Fruit fly (Drosophila melanogaster): Measurements from ENCODE around the gene GstD3.

DNA sequence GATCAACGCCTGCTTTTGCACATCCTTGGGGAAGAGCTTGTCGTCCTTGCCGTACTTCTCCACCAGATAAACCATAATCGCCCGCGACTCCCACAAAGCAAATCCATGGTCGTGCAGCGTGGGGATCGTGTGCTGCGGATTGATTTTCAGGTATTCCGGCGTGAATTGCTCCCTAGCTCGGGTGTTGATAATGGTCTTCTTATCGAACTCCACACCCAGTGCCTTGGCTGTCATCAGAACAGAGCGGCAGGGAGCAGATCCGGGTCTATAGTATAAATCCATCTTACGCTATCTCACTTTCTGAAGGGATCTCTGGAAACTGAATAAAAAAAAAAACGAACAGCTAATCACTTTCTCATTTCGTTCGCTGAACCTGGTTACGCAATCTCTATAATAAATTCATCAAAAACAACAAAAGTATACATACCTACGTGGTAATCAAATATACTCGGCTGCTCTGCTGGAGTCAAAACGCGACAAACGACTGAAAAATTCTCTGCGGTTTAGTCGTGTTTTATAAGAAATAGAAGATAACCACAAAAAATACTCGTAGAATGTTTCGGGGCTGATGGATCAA lies 7.5 kb upstream of the GstD3 start, which contains the start of gene GstD10:
- TF ChIP-seq dmrt99B (tag; optimal IDR thresholded peaks at IDR 0.05) = no peak
- TF ChIP-seq oc (tag; optimal IDR thresholded peaks at IDR 0.05) = no peak
- no peak for TF ChIP-seq Jarid2 (GFP tag; optimal IDR thresholded peaks at IDR 0.05)
- no peak for TF ChIP-seq Hmx (GFP tag; optimal IDR thresholded peaks at IDR 0.05)
- TF ChIP-seq bigmax (GFP tag; optimal IDR thresholded peaks at IDR 0.05) = no peak
- no peak for TF ChIP-seq ro (GFP tag; IDR thresholded peaks at IDR 0.05)
- TF ChIP-seq nau (GFP tag; optimal IDR thresholded peaks at IDR 0.05) = no peak
- TF ChIP-seq Hr39 (optimal IDR thresholded peaks at IDR 0.05) = no peak
- no peak for TF ChIP-seq Kr (GFP tag; optimal IDR thresholded peaks at IDR 0.05)
